Worm (Caenorhabditis elegans) whole organism, late embryonic: ENCODE results near the gene kin-33.

Source experiments
- ets-4 ChIP-seq: sonication (generic microtip); optimal IDR thresholded peaks from 2 replicates; lab custom pipeline; 2016; ENCODE audit warnings: missing genetic modification characterization, missing compliant biosample characterization
- hlh-15 ChIP-seq: sonication (generic microtip); optimal IDR thresholded peaks from 2 replicates; lab custom pipeline; 2016; ENCODE audit warnings: missing genetic modification characterization, missing compliant biosample characterization
- nhr-11 ChIP-seq: fragments of 150-350 bp; optimal IDR thresholded peaks from 2 replicates; lab custom pipeline; 2014; ENCODE audit warnings: missing biosample characterization, missing genetic modification characterization
- unc-86 ChIP-seq: sonication (generic microtip); optimal IDR thresholded peaks from 2 replicates; lab custom pipeline; 2016; ENCODE audit warnings: missing genetic modification characterization, missing compliant biosample characterization

- TF ChIP-seq hlh-15 (tag; lab: Kevin White, UChicago) (no peak), nhr-11 (tag; lab: Kevin White, UChicago) (no peak), ets-4 (tag; lab: Kevin White, UChicago) (no peak), unc-86 (tag; lab: Kevin White, UChicago) (no peak)
Measured at ce11 chrV:201300-201699, 33.2 kb downstream of the kin-33 start, which contains the start of gene trpp-1.
